Worm (Caenorhabditis elegans) whole organism, mixed stage, embryonic: ENCODE data around the gene irld-15.

Experiments
- bed-3 ChIP-seq: fragments of 200-800 bp; sonication (Bioruptor generic); optimal IDR thresholded peaks from 3 replicates; lab custom pipeline; 2018; ENCODE audit warnings: mild to moderate bottlenecking, missing genetic modification characterization, moderate library complexity, missing compliant biosample characterization
- ceh-39 ChIP-seq: fragments of 150-350 bp; optimal IDR thresholded peaks from 2 replicates; lab custom pipeline; 2014; ENCODE audit warnings: missing biosample characterization, missing genetic modification characterization
- ceh-43 ChIP-seq: fragments of 200-800 bp; sonication (Bioruptor generic); optimal IDR thresholded peaks from 2 replicates; lab custom pipeline; 2018; ENCODE audit warnings: mild to moderate bottlenecking, missing genetic modification characterization, moderate library complexity, missing compliant biosample characterization
- ceh-83 ChIP-seq: fragments of 200-800 bp; sonication (Bioruptor generic); optimal IDR thresholded peaks from 2 replicates; lab custom pipeline; 2018; ENCODE audit warnings: mild to moderate bottlenecking, missing genetic modification characterization, missing compliant biosample characterization
- cnd-1 ChIP-seq: fragments of 200-800 bp; sonication (Bioruptor generic); optimal IDR thresholded peaks from 2 replicates; lab custom pipeline; 2018; ENCODE audit warnings: mild to moderate bottlenecking, missing genetic modification characterization, missing compliant biosample characterization
- elt-1 ChIP-seq: sonication (generic microtip); optimal IDR thresholded peaks from 2 replicates; lab custom pipeline; 2017; ENCODE audit warnings: missing genetic modification characterization, mild to moderate bottlenecking, missing compliant biosample characterization, antibody characterized with exemption, moderate library complexity, borderline replicate concordance; ENCODE audit not compliant: insufficient read depth
- flh-1 ChIP-seq: fragments of 200-800 bp; sonication (Bioruptor generic); optimal IDR thresholded peaks from 2 replicates; lab custom pipeline; 2018; ENCODE audit warnings: mild to moderate bottlenecking, missing genetic modification characterization, moderate library complexity, missing compliant biosample characterization
- ham-2 ChIP-seq: fragments of 200-800 bp; sonication (Bioruptor generic); optimal IDR thresholded peaks from 2 replicates; lab custom pipeline; 2018; ENCODE audit warnings: mild to moderate bottlenecking, missing genetic modification characterization, missing compliant biosample characterization
- hlh-1 ChIP-seq: fragments of 150-350 bp; optimal IDR thresholded peaks from 2 replicates; lab custom pipeline; 2014; ENCODE audit warnings: missing biosample characterization, missing genetic modification reagents, missing genetic modification characterization
- lin-13 ChIP-seq: fragments of 150-350 bp; optimal IDR thresholded peaks from 2 replicates; lab custom pipeline; 2014; ENCODE audit warnings: missing biosample characterization, missing genetic modification characterization
- lin-32 ChIP-seq: fragments of 200-800 bp; sonication (Bioruptor generic); optimal IDR thresholded peaks from 2 replicates; lab custom pipeline; 2018; ENCODE audit warnings: mild to moderate bottlenecking, missing genetic modification characterization, missing compliant biosample characterization
- lsy-2 ChIP-seq: fragments of 150-350 bp; optimal IDR thresholded peaks from 2 replicates; lab custom pipeline; 2014; ENCODE audit warnings: missing biosample characterization, missing genetic modification characterization
- mab-5 ChIP-seq: fragments of 150-350 bp; optimal IDR thresholded peaks from 2 replicates; lab custom pipeline; 2014; ENCODE audit warnings: missing biosample characterization, missing genetic modification characterization
- mep-1 ChIP-seq: fragments of 150-350 bp; optimal IDR thresholded peaks from 2 replicates; lab custom pipeline; 2017; ENCODE audit warnings: missing biosample characterization, missing genetic modification reagents, missing genetic modification characterization, inconsistent platforms
- mls-2 ChIP-seq: sonication (generic microtip); optimal IDR thresholded peaks from 2 replicates; lab custom pipeline; 2016; ENCODE audit warnings: mild to moderate bottlenecking, missing genetic modification characterization, moderate library complexity, missing compliant biosample characterization
- nhr-12 ChIP-seq: fragments of 150-350 bp; optimal IDR thresholded peaks from 2 replicates; lab custom pipeline; 2014; ENCODE audit warnings: missing biosample characterization, missing genetic modification characterization
- nhr-2 ChIP-seq: fragments of 150-350 bp; optimal IDR thresholded peaks from 2 replicates; lab custom pipeline; 2014; ENCODE audit warnings: missing biosample characterization, missing genetic modification characterization
- nhr-237 ChIP-seq: fragments of 150-350 bp; optimal IDR thresholded peaks from 2 replicates; lab custom pipeline; 2014; ENCODE audit warnings: missing biosample characterization, missing genetic modification characterization
- nhr-28 ChIP-seq: fragments of 150-350 bp; optimal IDR thresholded peaks from 2 replicates; lab custom pipeline; 2014; ENCODE audit warnings: missing biosample characterization, missing genetic modification characterization
- nhr-76 ChIP-seq: sonication (generic microtip); optimal IDR thresholded peaks from 2 replicates; lab custom pipeline; 2017; ENCODE audit warnings: missing biosample characterization, missing genetic modification characterization
- pha-4 ChIP-seq: fragments of 150-350 bp; optimal IDR thresholded peaks from 2 replicates; lab custom pipeline; 2018; ENCODE audit warnings: missing biosample characterization, missing genetic modification reagents, missing genetic modification characterization
- sem-2 ChIP-seq: fragments of 200-800 bp; sonication (Bioruptor generic); optimal IDR thresholded peaks from 2 replicates; lab custom pipeline; 2018; ENCODE audit warnings: mild to moderate bottlenecking, missing genetic modification characterization, missing compliant biosample characterization
- snpc-4 ChIP-seq: fragments of 150-350 bp; optimal IDR thresholded peaks from 2 replicates; lab custom pipeline; 2014; ENCODE audit warnings: missing biosample characterization, missing genetic modification characterization
- sptf-1 ChIP-seq: sonication (generic microtip); optimal IDR thresholded peaks from 2 replicates; lab custom pipeline; 2017; ENCODE audit warnings: mild to moderate bottlenecking, missing genetic modification characterization, moderate library complexity, missing compliant biosample characterization
- tbx-8 ChIP-seq: fragments of 200-800 bp; sonication (Bioruptor generic); optimal IDR thresholded peaks from 2 replicates; lab custom pipeline; 2018; ENCODE audit warnings: mild to moderate bottlenecking, missing genetic modification characterization, moderate library complexity, missing compliant biosample characterization
- unc-120 ChIP-seq: sonication (generic microtip); optimal IDR thresholded peaks from 2 replicates; lab custom pipeline; 2017; ENCODE audit warnings: missing genetic modification characterization, missing compliant biosample characterization; ENCODE audit not compliant: poor library complexity, severe bottlenecking
- unc-39 ChIP-seq: fragments of 150-350 bp; optimal IDR thresholded peaks from 2 replicates; lab custom pipeline; 2014; ENCODE audit warnings: missing biosample characterization, missing genetic modification characterization
- unc-62 ChIP-seq: fragments of 150-350 bp; optimal IDR thresholded peaks from 2 replicates; lab custom pipeline; 2014; ENCODE audit warnings: missing biosample characterization, missing genetic modification reagents, missing genetic modification characterization
- ztf-11 ChIP-seq: fragments of 150-350 bp; optimal IDR thresholded peaks from 2 replicates; lab custom pipeline; 2014; ENCODE audit warnings: missing biosample characterization, missing genetic modification characterization

Gene irld-15

DNA sequence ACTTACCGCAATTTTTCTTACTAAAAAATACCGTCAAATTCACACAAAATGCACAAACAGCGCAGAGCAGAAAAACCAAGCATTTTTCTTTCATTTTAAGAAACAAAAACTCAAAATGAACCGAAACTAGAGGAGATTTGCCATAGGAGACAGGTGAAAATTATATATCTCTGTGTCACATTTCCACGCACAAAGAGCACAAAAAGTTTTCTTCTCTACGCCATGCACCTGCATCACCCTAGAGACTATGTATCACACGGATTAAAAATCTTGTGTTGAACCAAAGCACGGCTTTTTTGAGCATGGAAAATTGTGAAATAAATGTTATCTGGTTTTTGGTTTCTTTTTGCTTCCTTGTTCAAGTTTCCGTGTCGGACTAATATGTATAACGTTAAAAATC, at the start of gene irld-15:
irld-15 (minus strand) TSS at position 101 of the 400 bp plus-strand sequence.
- TF ChIP-seq nhr-12 (no peak), ceh-43 (no peak), nhr-237 (tag; lab: Kevin White, UChicago) (no peak), cnd-1 (tag; lab: Kevin White, UChicago) (no peak), unc-39 (no peak), pha-4 (tag; lab: Kevin White, UChicago) (no peak), lsy-2 (tag; lab: Kevin White, UChicago) (no peak), nhr-28 (no peak), lin-13 (tag; lab: Kevin White, UChicago) (no peak), unc-62 (GFP tag; lab: Kevin White, UChicago) (no peak), ztf-11 (tag; lab: Kevin White, UChicago) (no peak), bed-3 (no peak), sptf-1 (tag; lab: Kevin White, UChicago) (no peak), hlh-1 (tag; lab: Kevin White, UChicago) (no peak), mls-2 (no peak), unc-120 (no peak)

DNA sequence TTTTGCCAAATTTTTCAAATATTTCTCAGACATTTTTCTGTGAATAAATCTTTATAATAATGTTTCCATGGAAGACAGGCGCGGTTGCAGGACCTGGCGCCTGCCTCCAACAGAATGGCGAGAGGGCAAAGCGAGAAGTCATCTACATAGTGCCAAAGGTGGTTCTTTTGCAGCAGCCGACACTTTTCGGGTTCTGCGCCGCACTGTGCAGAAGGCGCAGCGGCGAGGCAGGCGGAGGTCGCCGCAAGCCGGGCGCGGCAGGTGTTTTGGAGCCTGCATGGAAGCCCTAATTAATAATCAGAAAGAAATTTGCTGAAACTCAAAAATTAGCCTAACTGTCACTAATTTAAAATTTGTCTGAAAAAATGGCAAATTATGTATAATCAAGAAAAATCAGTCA, 39.9 kb upstream of the irld-15 start:
- TF ChIP-seq bed-3 (no peak), ceh-83 (GFP tag; lab: Kevin White, UChicago) (no peak), sptf-1 (tag; lab: Kevin White, UChicago) (no peak), nhr-12 (no peak), nhr-237 (tag; lab: Kevin White, UChicago) (no peak), unc-62 (GFP tag; lab: Kevin White, UChicago) (no peak), flh-1 (GFP tag; lab: Kevin White, UChicago) (no peak), ztf-11 (tag; lab: Kevin White, UChicago) (no peak), unc-39 (no peak), mls-2 (no peak), snpc-4 (no peak), lsy-2 (tag; lab: Kevin White, UChicago) (no peak), cnd-1 (tag; lab: Kevin White, UChicago) (no peak), tbx-8 (GFP tag; lab: Kevin White, UChicago) (no peak)
- TF ChIP-seq, all 35 proteins: peak for 0

DNA sequence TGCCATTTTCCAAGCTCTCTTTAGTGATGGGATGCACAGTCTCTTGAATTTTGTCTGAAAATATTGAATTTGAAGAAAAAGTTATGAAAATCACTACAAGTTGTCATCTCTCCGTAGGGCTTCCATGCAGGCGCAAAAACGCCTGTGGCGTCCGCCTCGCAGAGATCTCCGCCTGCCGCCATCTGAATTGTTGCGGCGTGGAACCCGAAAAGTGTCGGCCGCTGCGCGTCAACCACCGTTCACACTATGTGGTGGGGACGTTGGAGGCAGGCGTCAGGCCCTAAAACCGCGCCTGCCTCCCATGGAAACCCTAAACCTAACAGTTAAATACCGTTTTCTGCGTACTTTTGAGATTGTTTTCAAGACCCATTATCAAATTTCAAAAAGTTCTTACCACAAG, 38.4 kb upstream of the irld-15 start:
- TF ChIP-seq ham-2 = no peak
- no peak for TF ChIP-seq unc-62 (GFP tag; lab: Kevin White, UChicago)
- no peak for TF ChIP-seq nhr-76 (tag; lab: Kevin White, UChicago)

DNA sequence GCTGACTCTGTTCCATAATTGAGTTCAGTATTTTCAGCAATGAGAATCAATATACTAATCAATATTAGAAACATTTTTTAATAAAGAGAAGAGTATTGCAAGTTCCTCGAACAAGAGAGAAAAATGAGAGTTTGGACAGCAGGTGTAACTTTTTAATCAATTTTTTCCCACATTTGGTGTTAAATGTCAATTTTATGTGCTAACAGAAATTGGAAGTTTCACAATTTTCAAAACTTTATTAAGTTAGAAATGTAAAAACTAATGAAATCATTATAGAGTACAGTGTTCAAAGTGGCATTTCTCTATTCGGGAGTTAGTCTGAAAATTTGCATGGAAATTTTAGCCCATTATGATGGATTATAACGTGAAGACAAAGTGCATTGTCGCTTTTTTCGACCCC, 37.6 kb upstream of the irld-15 start, which contains the start of gene irld-30:
irld-30 (minus strand) TSS at position 101 of the 400 bp plus-strand sequence.
- TF ChIP-seq nhr-2 (tag; lab: Kevin White, UChicago) (no peak), pha-4 (tag; lab: Kevin White, UChicago) (no peak), ceh-39 (tag; lab: Kevin White, UChicago) (no peak), hlh-1 (tag; lab: Kevin White, UChicago) (no peak), lsy-2 (tag; lab: Kevin White, UChicago) (no peak), sem-2 (GFP tag; lab: Kevin White, UChicago) (no peak), mls-2 (no peak), ztf-11 (tag; lab: Kevin White, UChicago) (no peak), lin-13 (tag; lab: Kevin White, UChicago) (no peak)
- TF ChIP-seq, all 35 proteins: peak for 0

DNA sequence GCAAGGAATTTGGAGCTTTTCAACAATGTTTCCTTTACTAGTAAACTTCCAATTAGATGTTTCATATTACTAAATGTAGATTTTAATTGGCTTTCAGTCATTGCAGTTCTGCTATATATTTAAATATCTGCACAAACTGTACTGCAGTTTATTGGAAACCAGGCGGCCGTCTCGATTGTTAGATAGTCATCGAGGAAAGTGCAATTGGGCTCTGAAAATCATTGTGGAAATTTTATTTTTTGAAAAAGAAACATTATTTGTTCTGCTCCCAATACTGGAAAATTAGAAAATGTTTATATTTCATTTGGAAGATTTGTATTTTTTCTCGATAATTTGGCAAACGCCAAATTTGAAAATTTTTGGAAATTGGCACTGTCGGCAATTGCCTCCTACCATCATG, 34.9 kb upstream of the irld-15 start, which contains the start of gene irld-29:
irld-29 (minus strand) TSS at position 101 of the 400 bp plus-strand sequence.
- no peak for TF ChIP-seq ceh-83 (GFP tag; lab: Kevin White, UChicago)
- TF ChIP-seq unc-120 = no peak
- TF ChIP-seq mab-5 = no peak
- TF ChIP-seq bed-3 = no peak
- TF ChIP-seq elt-1 (tag; lab: Kevin White, UChicago) = no peak
- no peak for TF ChIP-seq ceh-39 (tag; lab: Kevin White, UChicago)
- TF ChIP-seq snpc-4 = no peak
- no peak for TF ChIP-seq pha-4 (tag; lab: Kevin White, UChicago)
- TF ChIP-seq nhr-12 = no peak
- no peak for TF ChIP-seq mls-2
- no peak for TF ChIP-seq unc-39
- no peak for TF ChIP-seq sptf-1 (tag; lab: Kevin White, UChicago)
- TF ChIP-seq lin-32 (GFP tag; lab: Kevin White, UChicago) = no peak
- no peak for TF ChIP-seq lsy-2 (tag; lab: Kevin White, UChicago)
- no peak for TF ChIP-seq tbx-8 (GFP tag; lab: Kevin White, UChicago)
- TF ChIP-seq nhr-237 (tag; lab: Kevin White, UChicago) = no peak
- TF ChIP-seq nhr-76 (tag; lab: Kevin White, UChicago) = no peak
- TF ChIP-seq sem-2 (GFP tag; lab: Kevin White, UChicago) = no peak
- no peak for TF ChIP-seq mep-1 (tag; lab: Kevin White, UChicago)
- TF ChIP-seq ztf-11 (tag; lab: Kevin White, UChicago) = no peak
